Fruit fly (Drosophila melanogaster) whole organism, embryonic: ENCODE data around the gene CG31515.
A peak's percentile ranks its signal among the peaks of the same experiment; 100 is the strongest.

ENCODE experiments used
- Dbx ChIP-seq: fragments of 200-800 bp; sonication (Bioruptor generic); IDR thresholded peaks from 3 replicates; pipeline ENCODE4 v1.3.6; 2022; ENCODE audit warnings: missing biosample characterization, missing genetic modification characterization
- Eip74EF ChIP-seq, 2 experiments: fragments of 200-800 bp in 1 of 2; fragments of >200 bp in 1 of 2; sonication (Bioruptor generic) in 1 of 2; optimal IDR thresholded peaks; 2 replicates each; lab custom pipeline; 2017 to 2019; ENCODE audit warnings: missing biosample characterization in 2 of 2, missing genetic modification characterization in 2 of 2, mild to moderate bottlenecking in 1 of 2, moderate library complexity in 1 of 2
- Ets65A ChIP-seq: fragments of 200-800 bp; sonication (Bioruptor generic); peaks from one replicate; lab custom pipeline; 2016; ENCODE audit warnings: missing biosample characterization, missing genetic modification characterization
- insv ChIP-seq, 2 experiments: fragments of 200-800 bp; sonication (Bioruptor generic); optimal IDR thresholded peaks; 3 replicates each; lab custom pipeline; 2016 to 2018; ENCODE audit warnings: missing biosample characterization in 2 of 2, missing genetic modification characterization in 2 of 2
- mld ChIP-seq: fragments of 200-800 bp; sonication (Bioruptor generic); IDR thresholded peaks from 3 replicates; pipeline ENCODE4 v1.3.6; 2022; ENCODE audit warnings: missing biosample characterization, missing genetic modification characterization; ENCODE audit not compliant: partially characterized antibody
- wdn ChIP-seq: fragments of 200-800 bp; sonication (Bioruptor generic); IDR thresholded peaks from 2 replicates; pipeline ENCODE4 v1.3.6; 2022; ENCODE audit warnings: missing biosample characterization, missing genetic modification characterization
- z ChIP-seq: fragments of 200-800 bp; sonication (Bioruptor generic); IDR thresholded peaks from 3 replicates; pipeline ENCODE4 v1.3.6; 2022; ENCODE audit warnings: missing biosample characterization, missing genetic modification characterization

DNA sequence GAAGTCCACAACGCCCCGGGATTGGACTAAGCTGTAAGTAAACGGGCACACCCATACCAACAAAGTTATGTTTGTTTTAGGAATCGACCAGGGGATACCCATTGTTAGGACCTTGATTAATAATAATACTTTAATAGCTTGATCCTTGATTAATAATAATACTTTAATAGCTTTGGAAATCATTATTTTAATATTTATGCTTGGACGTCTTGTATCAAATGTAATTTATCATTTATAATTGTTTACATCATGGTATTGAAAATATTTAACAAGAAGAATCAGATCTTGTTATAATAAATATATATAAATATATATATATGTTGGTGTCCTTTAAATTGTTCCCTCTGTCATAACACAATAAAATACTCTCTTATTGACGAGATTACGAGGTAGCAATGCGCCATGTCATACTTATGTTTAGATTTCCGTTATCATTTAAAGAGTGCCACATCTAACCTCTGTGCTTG is 31.7 kb downstream of the CG31515 start:
- peak; percentile 46; the same call in 1 of the 3 replicates for TF ChIP-seq Dbx (GFP tag; lab: Robert Waterston, UW)
- TF ChIP-seq Eip74EF (GFP tag; optimal IDR thresholded peaks at IDR 0.05; lab: Kevin White, UChicago), result peak in 1 of 2 experiments; percentile 88
- no peak for TF ChIP-seq mld
- TF ChIP-seq z (GFP tag; lab: Robert Waterston, UW), result no peak
- peak; percentile 36 for TF ChIP-seq Ets65A (GFP tag; lab: Kevin White, UChicago)
- peak in 1 of 2 experiments; percentile 46 for TF ChIP-seq insv (GFP tag; optimal IDR thresholded peaks at IDR 0.05; lab: Kevin White, UChicago)
- TF ChIP-seq wdn (GFP tag; lab: Robert Waterston, UW), result peak; percentile 56; the same call in 1 of the 2 replicates
